Worm (Caenorhabditis elegans): Measurements from ENCODE around the gene npr-15.

Gene npr-15

DNA sequence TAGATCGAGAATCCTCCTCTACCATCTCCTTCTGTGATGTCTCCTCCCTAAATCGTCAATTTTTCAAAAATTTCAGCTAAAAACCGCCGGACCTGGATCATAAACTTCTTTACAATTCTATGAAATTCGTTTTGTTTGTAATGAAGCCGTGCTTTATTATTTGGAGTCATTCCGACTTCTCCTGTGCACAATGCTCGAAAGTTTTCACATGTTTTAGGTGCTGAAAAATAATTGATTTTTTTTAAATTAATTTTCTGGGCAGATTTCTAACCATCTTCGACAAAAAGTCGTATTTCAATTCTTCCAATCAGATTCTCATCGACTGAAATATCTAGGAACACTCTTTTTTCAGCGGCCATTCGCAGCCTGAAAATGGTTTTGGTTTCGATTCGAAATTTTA, 4.8 kb upstream of the npr-15 start, which contains the start of gene cyn-9:
Gene cyn-9 (minus strand): TSS at position 366 of the 400 bp plus-strand sequence.
- no peak for TF ChIP-seq dpl-1 (GFP tag; optimal IDR thresholded peaks at IDR 0.05)
- TF ChIP-seq athp-1 (tag; optimal IDR thresholded peaks at IDR 0.05) = peak; percentile 33
- TF ChIP-seq F39B2.1 (GFP tag; IDR thresholded peaks at IDR 0.05) = 0 out of 2 replicates have a peak, but pooled peaks have one; percentile 21
- peak; percentile 32 for TF ChIP-seq lin-54 (GFP tag; optimal IDR thresholded peaks at IDR 0.05)
- peak; percentile 37 for TF ChIP-seq ztf-3 (GFP tag; optimal IDR thresholded peaks at IDR 0.05)
- TF ChIP-seq hrde-1 (tag; optimal IDR thresholded peaks at IDR 0.05; ENCODE audit: borderline replicate concordance) = peak; percentile 3
- TF ChIP-seq cebp-1 (GFP tag; IDR thresholded peaks at IDR 0.05) = no peak
- peak; percentile 3 for TF ChIP-seq cebp-1 (tag; optimal IDR thresholded peaks at IDR 0.05)
- TF ChIP-seq snpc-1.1 (tag; optimal IDR thresholded peaks at IDR 0.05; ENCODE audit: insufficient read depth) = no peak
- TF ChIP-seq hsf-1 (GFP tag; IDR thresholded peaks at IDR 0.05) = 0 out of 2 replicates have a peak, but pooled peaks have one; percentile 20
- TF ChIP-seq ekl-4 (GFP tag; IDR thresholded peaks at IDR 0.05) = peak; percentile 56; the same call in 1 of the 2 replicates

DNA sequence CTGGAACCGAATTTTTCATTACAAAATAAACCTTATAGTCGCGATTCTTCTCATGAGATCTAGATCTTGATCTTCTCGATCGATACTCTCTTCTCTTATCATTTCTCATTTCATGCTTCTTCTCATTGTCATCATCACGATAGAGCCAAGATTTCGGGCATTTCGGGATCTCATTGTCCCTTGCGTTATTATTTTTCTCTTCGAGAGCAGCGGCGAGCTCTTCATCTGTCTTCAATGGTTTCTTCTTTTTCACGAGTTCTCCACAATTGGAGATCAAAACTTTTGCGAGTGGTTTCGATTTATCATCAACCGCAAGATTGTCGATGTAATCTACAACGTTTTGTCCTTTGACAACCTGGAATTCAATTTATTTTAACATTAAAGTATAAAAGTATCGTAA, 3.9 kb upstream of the npr-15 start:
- no peak for TF ChIP-seq dox-1 (GFP tag; IDR thresholded peaks at IDR 0.05)
- TF ChIP-seq lin-26 (GFP tag; IDR thresholded peaks at IDR 0.05) = no peak
- no peak for TF ChIP-seq ztf-28 (GFP tag; IDR thresholded peaks at IDR 0.05)
- no peak for TF ChIP-seq sptf-2 (GFP tag; optimal IDR thresholded peaks at IDR 0.05)
- TF ChIP-seq lsy-27 (tag; optimal IDR thresholded peaks at IDR 0.05; ENCODE audit: borderline replicate concordance, insufficient read depth) = no peak
- TF ChIP-seq C17E4.6 (GFP tag; IDR thresholded peaks at IDR 0.05) = no peak

DNA sequence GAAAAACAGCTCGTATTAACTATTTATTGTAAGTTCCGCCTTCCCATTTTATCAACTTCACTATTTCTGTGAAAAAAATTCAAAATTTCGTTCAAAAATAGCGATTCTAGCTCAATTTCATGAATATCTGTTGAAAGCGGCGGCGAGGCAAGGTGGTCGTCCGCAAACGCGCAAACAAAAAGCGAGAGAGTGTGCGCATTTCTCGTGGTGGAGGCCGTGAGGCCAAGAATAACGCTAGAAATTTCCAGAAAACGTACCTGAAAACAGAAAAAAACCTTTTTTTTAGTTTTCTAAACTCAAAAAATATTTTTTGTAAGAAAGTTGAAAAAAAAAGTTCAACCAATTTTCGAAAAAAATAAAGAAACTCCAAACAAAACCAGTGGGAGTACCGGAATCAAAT, 2.7 kb upstream of the npr-15 start:
- TF ChIP-seq hmg-1.2 (GFP tag; IDR thresholded peaks at IDR 0.05) = peak; percentile 41
- TF ChIP-seq hsf-1 (GFP tag; IDR thresholded peaks at IDR 0.05) = peak; percentile 90
- TF ChIP-seq ztf-18 (tag; optimal IDR thresholded peaks at IDR 0.05) = peak; percentile 58
- peak; percentile 72 for TF ChIP-seq mcd-1 (GFP tag; IDR thresholded peaks at IDR 0.05)

- TF ChIP-seq lir-1 (GFP tag; conservative IDR thresholded peaks at IDR 0.05) (0 out of 2 replicates have a peak, but pooled peaks have one; percentile 27), mcd-1 (GFP tag; IDR thresholded peaks at IDR 0.05) (peak; percentile 92), Y56A3A.18 (GFP tag; IDR thresholded peaks at IDR 0.05) (0 out of 2 replicates have a peak, but pooled peaks have one; percentile 28), C17E4.6 (GFP tag; IDR thresholded peaks at IDR 0.05) (peak; percentile 55; the same call in 1 of the 2 replicates), attf-3 (GFP tag; conservative IDR thresholded peaks at IDR 0.05) (0 out of 2 replicates have a peak, but pooled peaks have one; percentile 31), egrh-3 (GFP tag; IDR thresholded peaks at IDR 0.05) (peak; percentile 50; the same call in 1 of the 2 replicates), lin-40 (tag; optimal IDR thresholded peaks at IDR 0.05) (peak; percentile 31), nfyb-1 (GFP tag; IDR thresholded peaks at IDR 0.05) (peak; percentile 78), K11D2.4 (GFP tag; IDR thresholded peaks at IDR 0.05) (peak; percentile 81), ceh-100 (GFP tag; IDR thresholded peaks at IDR 0.05) (peak; percentile 62), hmg-1.2 (GFP tag; IDR thresholded peaks at IDR 0.05) (peak; percentile 93), ztf-18 (tag; optimal IDR thresholded peaks at IDR 0.05) (peak; percentile 88), ceh-91 (GFP tag; IDR thresholded peaks at IDR 0.05) (peak; percentile 50; the same call in 1 of the 2 replicates), let-607 (tag; optimal IDR thresholded peaks at IDR 0.05) (peak in 1 of 2 experiments; percentile 46)
Measured at ce11 chrIII:3695398-3695797, 926 bp upstream of the npr-15 start.

DNA sequence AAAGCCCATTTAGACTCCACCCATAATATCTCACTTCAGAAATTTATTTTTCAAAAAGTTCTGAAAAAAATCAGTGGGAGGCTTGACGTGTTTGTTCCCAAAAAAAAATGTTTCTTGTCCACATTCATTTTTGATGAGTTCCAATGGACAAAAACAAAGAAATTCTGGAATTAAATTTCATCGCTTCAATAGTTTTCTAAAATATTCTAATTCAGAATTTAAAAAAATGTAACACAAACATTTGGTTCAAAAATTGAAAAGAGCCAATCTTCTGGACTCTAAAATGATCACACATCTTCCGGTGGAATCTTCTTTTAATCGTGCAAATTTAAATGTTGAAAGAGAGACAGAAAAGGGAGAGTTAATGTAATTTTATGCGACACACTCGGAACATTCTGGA, 2.0 kb downstream of the npr-15 start:
- TF ChIP-seq somi-1 (GFP tag; optimal IDR thresholded peaks at IDR 0.05) = no peak
- no peak for TF ChIP-seq unc-62 (GFP tag; optimal IDR thresholded peaks at IDR 0.05)
- no peak for TF ChIP-seq tbx-9 (tag; optimal IDR thresholded peaks at IDR 0.05; ENCODE audit: borderline replicate concordance)
- no peak for TF ChIP-seq sdz-38 (tag; optimal IDR thresholded peaks at IDR 0.05)
- no peak for TF ChIP-seq pbrm-1 (GFP tag; IDR thresholded peaks at IDR 0.05)
- TF ChIP-seq B0261.1 (tag; optimal IDR thresholded peaks at IDR 0.05) = no peak
- no peak for TF ChIP-seq K11D2.4 (GFP tag; IDR thresholded peaks at IDR 0.05)
- TF ChIP-seq tbp1 (GFP tag; optimal IDR thresholded peaks at IDR 0.05) = no peak
- TF ChIP-seq aptf-3 (GFP tag; IDR thresholded peaks at IDR 0.05) = no peak
- no peak for TF ChIP-seq Y56A3A.18 (GFP tag; IDR thresholded peaks at IDR 0.05)
- no peak for TF ChIP-seq dpl-1 (GFP tag; optimal IDR thresholded peaks at IDR 0.05)
- TF ChIP-seq dox-1 (GFP tag; IDR thresholded peaks at IDR 0.05) = no peak
- no peak for TF ChIP-seq dpff-1 (tag; optimal IDR thresholded peaks at IDR 0.05)
- no peak for TF ChIP-seq ets-4 (GFP tag; optimal IDR thresholded peaks at IDR 0.05)
- no peak for TF ChIP-seq F57C9.4 (tag; optimal IDR thresholded peaks at IDR 0.05)

Data from whole organism, young adult.